Worm (Caenorhabditis elegans): ENCODE results near the gene oac-53.

Gene oac-53

DNA sequence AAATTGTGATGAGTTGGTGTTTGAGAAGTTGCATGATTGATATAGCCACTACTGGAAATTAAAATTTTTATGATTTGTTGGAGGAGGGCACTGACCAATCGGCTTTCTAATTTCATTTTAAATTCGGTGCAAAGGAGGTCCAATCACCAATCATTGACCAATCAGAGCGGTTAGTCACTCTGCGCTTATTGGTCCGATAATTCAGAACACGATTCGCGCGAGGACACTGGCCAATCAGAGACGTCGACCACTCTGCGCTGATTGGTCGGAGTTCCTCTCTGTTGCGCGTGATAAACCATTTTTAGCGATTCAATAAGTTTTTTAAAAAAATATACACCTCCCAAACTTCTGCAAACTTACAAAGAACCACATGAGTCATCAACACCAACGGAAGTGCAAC is 27.9 kb downstream of the oac-53 start:
- no peak for TF ChIP-seq Y55F3AM.14 (GFP tag; optimal IDR thresholded peaks at IDR 0.05)
- no peak for TF ChIP-seq lin-11 (tag; optimal IDR thresholded peaks at IDR 0.05)
- TF ChIP-seq ztf-4 (tag; optimal IDR thresholded peaks at IDR 0.05) = no peak
- TF ChIP-seq mbf-1 (tag; optimal IDR thresholded peaks at IDR 0.05) = no peak

DNA sequence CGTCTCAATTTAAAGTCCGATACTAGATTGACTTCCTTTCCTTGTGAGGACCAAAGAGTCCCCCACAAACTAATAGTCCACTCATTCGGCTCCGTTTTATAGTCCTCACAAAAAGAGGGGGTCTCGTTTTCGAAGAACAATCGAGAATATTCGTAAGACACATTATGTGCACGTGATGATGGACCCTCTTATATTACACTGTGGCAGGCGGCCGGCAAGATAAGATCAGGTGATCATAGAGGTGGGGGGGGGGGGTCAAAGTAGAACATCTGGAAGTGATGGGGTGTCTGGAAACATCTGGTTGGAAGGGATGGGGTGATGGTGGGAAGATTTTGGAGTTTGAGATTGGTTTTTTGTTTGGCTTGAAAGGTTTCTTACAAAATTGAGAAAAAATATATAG is 29.3 kb downstream of the oac-53 start:
- peak; percentile 29 for TF ChIP-seq ama-1 (optimal IDR thresholded peaks at IDR 0.05)
- no peak for TF ChIP-seq nhr-237 (tag; optimal IDR thresholded peaks at IDR 0.05)
- peak; percentile 21 for TF ChIP-seq nhr-129 (tag; optimal IDR thresholded peaks at IDR 0.05)
- TF ChIP-seq blmp-1 (tag; optimal IDR thresholded peaks at IDR 0.05; ENCODE audit: insufficient read depth) = no peak
- peak in 1 of 2 experiments; percentile 18 for TF ChIP-seq lsy-2 (tag; optimal IDR thresholded peaks at IDR 0.05)
- no peak for TF ChIP-seq ZK546.5 (tag; optimal IDR thresholded peaks at IDR 0.05)

DNA sequence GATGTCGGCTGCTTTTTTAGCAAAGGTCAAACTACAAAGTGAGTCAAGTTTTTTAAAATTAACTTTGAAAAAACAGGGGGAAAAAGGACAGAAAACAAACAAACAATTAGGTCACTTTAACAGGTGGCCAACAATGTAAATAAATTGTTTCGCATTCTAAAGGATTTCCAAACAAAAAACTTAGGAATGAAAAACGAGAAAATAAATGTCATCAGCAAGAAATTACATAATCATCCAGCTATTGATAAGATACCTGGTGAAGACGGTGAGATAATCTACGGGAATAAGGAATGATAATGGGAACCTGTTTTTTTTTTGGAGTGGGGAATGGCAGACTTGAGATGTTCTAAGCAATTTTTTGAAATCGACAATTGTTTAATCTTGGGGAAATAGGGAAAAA is 31.7 kb downstream of the oac-53 start:
- no peak for TF ChIP-seq ZK546.5 (tag; optimal IDR thresholded peaks at IDR 0.05)
- TF ChIP-seq ceh-82 (tag; optimal IDR thresholded peaks at IDR 0.05) = no peak
- TF ChIP-seq mdl-1 (tag; optimal IDR thresholded peaks at IDR 0.05) = no peak
- no peak for TF ChIP-seq nhr-23 (tag; optimal IDR thresholded peaks at IDR 0.05)
- no peak for TF ChIP-seq crh-2 (tag; optimal IDR thresholded peaks at IDR 0.05)
- TF ChIP-seq sem-4 (tag; optimal IDR thresholded peaks at IDR 0.05) = no peak
- TF ChIP-seq lin-13 (GFP tag; optimal IDR thresholded peaks at IDR 0.05) = no peak

DNA sequence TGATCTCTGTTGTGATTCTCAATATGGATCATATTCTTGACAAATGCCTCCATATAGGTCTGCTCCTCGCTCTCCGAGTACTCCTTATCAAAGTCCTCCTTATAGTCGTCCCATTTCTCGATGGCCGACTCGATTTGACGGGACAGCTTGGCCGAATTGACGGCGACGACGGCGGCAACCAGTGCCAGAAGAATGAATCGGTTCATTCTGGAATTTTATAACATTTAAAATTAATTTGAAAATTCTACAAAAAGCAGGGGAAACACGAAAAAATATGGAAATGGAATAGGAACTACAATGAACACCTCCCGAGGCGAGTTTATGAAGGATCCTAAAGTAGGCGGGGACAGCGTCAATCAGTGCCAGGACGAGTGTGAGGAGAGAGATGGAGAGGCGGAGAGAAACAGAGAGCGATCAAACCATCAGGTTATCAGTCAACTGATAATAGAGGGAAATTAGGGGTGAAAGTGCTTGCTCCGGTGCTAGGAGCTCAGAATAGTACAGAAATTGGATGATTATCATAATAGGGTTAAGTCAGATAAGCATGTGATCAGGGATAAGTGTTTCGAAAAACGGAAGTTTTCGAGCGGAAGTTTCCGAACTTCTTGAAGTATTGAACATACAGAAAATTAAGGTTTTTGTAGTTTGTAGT is 32.5 kb downstream of the oac-53 start, which contains the start of gene cpl-1:
cpl-1 (minus strand) TSS at position 207 of the 652 bp plus-strand sequence.
- TF ChIP-seq nhr-11 (tag; optimal IDR thresholded peaks at IDR 0.05) (no peak), elt-3 (tag; optimal IDR thresholded peaks at IDR 0.05) (no peak), lin-39 (tag; optimal IDR thresholded peaks at IDR 0.05) (no peak), sma-9 (GFP tag; optimal IDR thresholded peaks at IDR 0.05) (peak; percentile 38), sma-9 (tag; optimal IDR thresholded peaks at IDR 0.05) (no peak), snpc-4 (tag; optimal IDR thresholded peaks at IDR 0.05) (no peak), blmp-1 (tag; optimal IDR thresholded peaks at IDR 0.05; ENCODE audit: insufficient read depth) (peak; percentile 9), nhr-10 (tag; optimal IDR thresholded peaks at IDR 0.05) (no peak), mab-5 (tag; optimal IDR thresholded peaks at IDR 0.05) (no peak), nhr-129 (tag; optimal IDR thresholded peaks at IDR 0.05) (peak; percentile 33), ZK546.5 (tag; optimal IDR thresholded peaks at IDR 0.05) (no peak), fos-1 (tag; optimal IDR thresholded peaks at IDR 0.05) (peak; percentile 56), gmeb-1 (tag; optimal IDR thresholded peaks at IDR 0.05) (no peak), F13H6.1 (tag; optimal IDR thresholded peaks at IDR 0.05) (peak; percentile 25), nhr-12 (tag; optimal IDR thresholded peaks at IDR 0.05) (no peak), sma-3 (GFP tag; optimal IDR thresholded peaks at IDR 0.05) (no peak), lsy-2 (tag; optimal IDR thresholded peaks at IDR 0.05) (peak in 1 of 2 experiments; percentile 37), crh-2 (tag; optimal IDR thresholded peaks at IDR 0.05) (peak; percentile 20), ama-1 (optimal IDR thresholded peaks at IDR 0.05) (peak; percentile 70), C34F6.9 (tag; optimal IDR thresholded peaks at IDR 0.05) (no peak), zag-1 (tag; optimal IDR thresholded peaks at IDR 0.05) (no peak), ztf-4 (tag; optimal IDR thresholded peaks at IDR 0.05) (no peak), Y55F3AM.14 (GFP tag; optimal IDR thresholded peaks at IDR 0.05) (no peak), aly-2 (tag; optimal IDR thresholded peaks at IDR 0.05) (no peak)

DNA sequence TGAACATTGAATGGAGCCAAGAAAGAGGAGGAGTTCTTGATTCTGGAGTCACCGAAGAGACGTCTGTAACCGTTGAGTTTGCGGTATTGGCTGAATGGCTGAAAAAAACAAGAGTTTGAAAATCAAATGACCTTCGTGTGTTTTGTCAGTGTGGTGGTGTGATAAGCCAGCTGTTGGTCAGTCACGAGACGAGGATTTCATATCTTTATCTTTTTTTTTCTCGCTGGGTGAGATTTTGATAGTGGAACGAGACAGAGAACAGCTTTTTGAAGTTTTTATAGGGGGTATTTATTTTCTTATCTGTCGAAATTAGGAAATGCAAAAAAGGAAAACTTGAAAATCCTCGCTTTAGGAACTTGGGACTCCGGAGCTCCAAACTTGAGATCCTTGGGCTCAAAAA is 33.3 kb downstream of the oac-53 start:
- TF ChIP-seq sma-9 (GFP tag; optimal IDR thresholded peaks at IDR 0.05) = peak; percentile 14
- TF ChIP-seq sma-9 (tag; optimal IDR thresholded peaks at IDR 0.05) = no peak
- peak; percentile 7 for TF ChIP-seq ztf-4 (tag; optimal IDR thresholded peaks at IDR 0.05)
- no peak for TF ChIP-seq aly-2 (tag; optimal IDR thresholded peaks at IDR 0.05)
- TF ChIP-seq zag-1 (tag; optimal IDR thresholded peaks at IDR 0.05) = no peak
- peak; percentile 50 for TF ChIP-seq nhr-129 (tag; optimal IDR thresholded peaks at IDR 0.05)
- TF ChIP-seq elt-1 (tag; optimal IDR thresholded peaks at IDR 0.05) = no peak
- TF ChIP-seq C34F6.9 (tag; optimal IDR thresholded peaks at IDR 0.05) = peak; percentile 11

DNA sequence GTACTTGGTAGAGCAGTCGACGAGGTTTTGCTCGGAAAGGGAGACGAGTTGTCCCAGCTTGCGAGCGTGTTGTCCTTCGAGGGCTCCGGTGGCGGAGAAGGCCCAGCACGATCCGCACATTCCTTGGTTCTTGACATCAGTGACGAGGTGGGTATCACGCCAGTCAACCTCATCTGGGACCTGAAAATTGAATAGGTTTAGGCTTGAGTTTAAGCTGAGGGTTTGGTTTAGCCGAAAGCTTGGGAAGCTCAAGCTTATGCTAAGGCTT is 34.0 kb downstream of the oac-53 start:
- TF ChIP-seq Y55F3AM.14 (GFP tag; optimal IDR thresholded peaks at IDR 0.05) = no peak
- TF ChIP-seq ZK546.5 (tag; optimal IDR thresholded peaks at IDR 0.05) = no peak
- TF ChIP-seq unc-62 (GFP tag; optimal IDR thresholded peaks at IDR 0.05) = no peak
- no peak for TF ChIP-seq sma-9 (GFP tag; optimal IDR thresholded peaks at IDR 0.05)
- no peak for TF ChIP-seq sma-9 (tag; optimal IDR thresholded peaks at IDR 0.05)
- TF ChIP-seq ceh-82 (tag; optimal IDR thresholded peaks at IDR 0.05) = no peak
- no peak for TF ChIP-seq ztf-1 (GFP tag; conservative IDR thresholded peaks at IDR 0.05)
- no peak for TF ChIP-seq ama-1 (optimal IDR thresholded peaks at IDR 0.05)
- TF ChIP-seq nhr-237 (tag; optimal IDR thresholded peaks at IDR 0.05) = no peak
- no peak for TF ChIP-seq nhr-25 (tag; optimal IDR thresholded peaks at IDR 0.05)
- no peak for TF ChIP-seq skn-1 (tag; optimal IDR thresholded peaks at IDR 0.05)
- no peak for TF ChIP-seq F13H6.1 (tag; optimal IDR thresholded peaks at IDR 0.05)
- no peak for TF ChIP-seq nhr-23 (tag; optimal IDR thresholded peaks at IDR 0.05)
- no peak for TF ChIP-seq ztf-11 (tag; optimal IDR thresholded peaks at IDR 0.05)
- TF ChIP-seq alr-1 (tag; optimal IDR thresholded peaks at IDR 0.05) = no peak

Measured in whole organism, L2 larva.